Fruit fly (Drosophila melanogaster) whole organism, embryonic: ENCODE measurements around the gene Gyc89Da.
A peak's percentile ranks its signal among the peaks of the same experiment; 100 is the strongest.

Source experiments
- Atf-2 ChIP-seq: fragments of 200-800 bp; sonication (Bioruptor generic); optimal IDR thresholded peaks from 2 replicates; lab custom pipeline; 2016; ENCODE audit warnings: missing biosample characterization, missing genetic modification characterization
- CG10274 ChIP-seq: fragments of 200-800 bp; sonication (Bioruptor generic); optimal IDR thresholded peaks from 3 replicates; lab custom pipeline; 2017; ENCODE audit warnings: missing biosample characterization, mild to moderate bottlenecking, missing genetic modification characterization
- CG10366 ChIP-seq: fragments of 200-800 bp; sonication (Bioruptor generic); IDR thresholded peaks from 2 replicates; pipeline ENCODE4 v1.3.6; 2022; ENCODE audit warnings: missing biosample characterization, missing genetic modification characterization
- CG11085 ChIP-seq: fragments of 200-800 bp; sonication (Bioruptor generic); IDR thresholded peaks from 2 replicates; pipeline ENCODE4 v1.3.6; 2022; ENCODE audit warnings: missing biosample characterization, missing genetic modification characterization
- CG11093 ChIP-seq: fragments of 200-800 bp; sonication (Bioruptor generic); IDR thresholded peaks from 3 replicates; pipeline ENCODE4 v1.3.6; 2022; ENCODE audit warnings: missing biosample characterization, missing genetic modification characterization
- CG12071 ChIP-seq: fragments of 200-800 bp; sonication (Bioruptor generic); optimal IDR thresholded peaks from 3 replicates; lab custom pipeline; 2018; ENCODE audit warnings: missing biosample characterization, mild to moderate bottlenecking, missing genetic modification characterization
- CG14965 ChIP-seq: fragments of 200-800 bp; sonication (Bioruptor generic); optimal IDR thresholded peaks from 2 replicates; lab custom pipeline; 2016; ENCODE audit warnings: missing biosample characterization, missing genetic modification characterization, borderline replicate concordance
- CG18764 ChIP-seq: fragments of 200-800 bp; sonication (Bioruptor generic); optimal IDR thresholded peaks from 3 replicates; lab custom pipeline; 2016; ENCODE audit warnings: missing biosample characterization, missing genetic modification characterization
- CG2678 ChIP-seq: fragments of 200-800 bp; sonication (Bioruptor generic); optimal IDR thresholded peaks from 3 replicates; lab custom pipeline; 2019; ENCODE audit warnings: missing biosample characterization, mild to moderate bottlenecking, missing genetic modification characterization, moderate library complexity
- CG2875 ChIP-seq: fragments of 200-800 bp; sonication (Bioruptor generic); optimal IDR thresholded peaks from 2 replicates; lab custom pipeline; 2017; ENCODE audit warnings: missing biosample characterization, mild to moderate bottlenecking, missing genetic modification characterization, missing genetic modification reagents
- CG31388 ChIP-seq: fragments of 200-800 bp; sonication (Bioruptor generic); optimal IDR thresholded peaks from 2 replicates; lab custom pipeline; 2016; ENCODE audit warnings: missing biosample characterization, missing genetic modification characterization
- CG3163 ChIP-seq: fragments of 200-800 bp; sonication (Bioruptor generic); optimal IDR thresholded peaks from 3 replicates; lab custom pipeline; 2016; ENCODE audit warnings: missing biosample characterization, missing genetic modification characterization
- CG3407 ChIP-seq: fragments of 200-800 bp; sonication (Bioruptor generic); optimal IDR thresholded peaks from 2 replicates; lab custom pipeline; 2018; ENCODE audit warnings: missing biosample characterization, mild to moderate bottlenecking, missing genetic modification characterization
- CG4404 ChIP-seq: fragments of 200-800 bp; sonication (Bioruptor generic); IDR thresholded peaks from 2 replicates; pipeline ENCODE4 v1.3.6; 2022; ENCODE audit warnings: missing biosample characterization, missing genetic modification characterization
- CG5953 ChIP-seq: fragments of 200-800 bp; sonication (Bioruptor generic); IDR thresholded peaks from 2 replicates; pipeline ENCODE4 v1.3.6; 2022; ENCODE audit warnings: missing biosample characterization, missing genetic modification characterization
- CG7372 ChIP-seq: fragments of 200-800 bp; sonication (Bioruptor generic); IDR thresholded peaks from 2 replicates; pipeline ENCODE4 v1.3.6; 2022; ENCODE audit warnings: missing biosample characterization, missing genetic modification characterization
- CG7786 ChIP-seq: fragments of 200-800 bp; sonication (Bioruptor generic); optimal IDR thresholded peaks from 2 replicates; lab custom pipeline; 2016; ENCODE audit warnings: missing biosample characterization, missing genetic modification characterization
- CG9437 ChIP-seq: fragments of 200-800 bp; sonication (Bioruptor generic); optimal IDR thresholded peaks from 2 replicates; lab custom pipeline; 2018; ENCODE audit warnings: missing biosample characterization, mild to moderate bottlenecking, missing genetic modification characterization
- Chrac-16 ChIP-seq: fragments of 200-800 bp; sonication (Bioruptor generic); optimal IDR thresholded peaks from 3 replicates; lab custom pipeline; 2016; ENCODE audit warnings: missing biosample characterization, missing genetic modification characterization
- Ets65A ChIP-seq: fragments of 200-800 bp; sonication (Bioruptor generic); peaks from one replicate; lab custom pipeline; 2016; ENCODE audit warnings: missing biosample characterization, missing genetic modification characterization
- Ets97D ChIP-seq: fragments of 200-800 bp; sonication (Bioruptor generic); optimal IDR thresholded peaks from 3 replicates; lab custom pipeline; 2016; ENCODE audit warnings: missing biosample characterization, missing genetic modification characterization
- H15 ChIP-seq: fragments of 200-800 bp; sonication (Bioruptor generic); IDR thresholded peaks from 3 replicates; pipeline ENCODE4 v1.3.6; 2022; ENCODE audit warnings: missing biosample characterization, missing genetic modification characterization
- HLH4C ChIP-seq: fragments of 200-800 bp; sonication (Bioruptor generic); IDR thresholded peaks from 3 replicates; pipeline ENCODE4 v1.3.6; 2022; ENCODE audit warnings: missing biosample characterization, missing genetic modification characterization; ENCODE audit not compliant: partially characterized antibody
- Hmr ChIP-seq: fragments of 200-800 bp; sonication (Bioruptor generic); optimal IDR thresholded peaks from 3 replicates; lab custom pipeline; 2017; ENCODE audit warnings: mild to moderate bottlenecking, missing biosample characterization, missing genetic modification reagents, missing genetic modification characterization
- Hr39 ChIP-seq: fragments of >200 bp; optimal IDR thresholded peaks from 2 replicates; lab custom pipeline; 2017
- MTF-1 ChIP-seq: fragments of 200-800 bp; sonication (Bioruptor generic); optimal IDR thresholded peaks from 2 replicates; lab custom pipeline; 2018; ENCODE audit warnings: missing biosample characterization, mild to moderate bottlenecking, missing genetic modification characterization, borderline replicate concordance
- Mrtf ChIP-seq: fragments of 200-800 bp; sonication (Bioruptor generic); IDR thresholded peaks from 3 replicates; pipeline ENCODE4 v1.3.6; 2022; ENCODE audit warnings: missing biosample characterization, missing genetic modification characterization
- Opbp ChIP-seq: fragments of 200-800 bp; sonication (Bioruptor generic); IDR thresholded peaks from 3 replicates; pipeline ENCODE4 v1.3.6; 2022; ENCODE audit warnings: missing biosample characterization, missing genetic modification characterization; ENCODE audit not compliant: partially characterized antibody
- Pdp1 ChIP-seq, 2 experiments: fragments of 200-800 bp; sonication (Bioruptor generic); optimal IDR thresholded peaks; 3 replicates each; lab custom pipeline; 2016; ENCODE audit warnings: missing biosample characterization in 2 of 2, missing genetic modification characterization in 2 of 2, mild to moderate bottlenecking in 1 of 2, moderate library complexity in 1 of 2
- Six4 ChIP-seq: fragments of 200-800 bp; sonication (Bioruptor generic); optimal IDR thresholded peaks from 2 replicates; lab custom pipeline; 2016; ENCODE audit warnings: missing biosample characterization, missing genetic modification characterization
- Sox102F ChIP-seq: fragments of 200-800 bp; sonication (Bioruptor generic); optimal IDR thresholded peaks from 2 replicates; lab custom pipeline; 2018; ENCODE audit warnings: missing biosample characterization, mild to moderate bottlenecking, missing genetic modification characterization, moderate library complexity
- Stat92E ChIP-seq, 3 experiments: fragments of >200 bp in 2 of 3; fragments of 200-800 bp in 1 of 3; sonication (Bioruptor generic) in 1 of 3; optimal IDR thresholded peaks; 2 replicates each; lab custom pipeline; 2017 to 2019; ENCODE audit warnings: missing biosample characterization in 3 of 3, missing genetic modification characterization in 3 of 3, mild to moderate bottlenecking in 1 of 3, moderate library complexity in 1 of 3
- Vsx1 ChIP-seq: fragments of 200-800 bp; sonication (Bioruptor generic); optimal IDR thresholded peaks from 2 replicates; lab custom pipeline; 2017; ENCODE audit warnings: missing biosample characterization, mild to moderate bottlenecking, missing genetic modification characterization, missing genetic modification reagents
- bab2 ChIP-seq: fragments of 200-800 bp; sonication (Bioruptor generic); optimal IDR thresholded peaks from 2 replicates; lab custom pipeline; 2016; ENCODE audit warnings: missing biosample characterization, missing genetic modification characterization
- btn ChIP-seq: fragments of 200-800 bp; sonication (Bioruptor generic); optimal IDR thresholded peaks from 2 replicates; lab custom pipeline; 2016; ENCODE audit warnings: missing biosample characterization, missing genetic modification characterization
- cato ChIP-seq: fragments of 200-800 bp; sonication (Bioruptor generic); optimal IDR thresholded peaks from 2 replicates; lab custom pipeline; 2016; ENCODE audit warnings: missing biosample characterization, missing genetic modification characterization, borderline replicate concordance
- ewg ChIP-seq: fragments of 200-800 bp; sonication (Bioruptor generic); optimal IDR thresholded peaks from 3 replicates; lab custom pipeline; 2017; ENCODE audit warnings: mild to moderate bottlenecking, missing biosample characterization, missing genetic modification reagents, missing genetic modification characterization
- fd102C ChIP-seq: fragments of 200-800 bp; sonication (Bioruptor generic); optimal IDR thresholded peaks from 2 replicates; lab custom pipeline; 2018; ENCODE audit warnings: missing biosample characterization, mild to moderate bottlenecking, missing genetic modification characterization, moderate library complexity
- ftz-f1 ChIP-seq: fragments of 200-800 bp; sonication (Bioruptor generic); optimal IDR thresholded peaks from 2 replicates; lab custom pipeline; 2016; ENCODE audit warnings: missing biosample characterization, missing genetic modification characterization
- gro ChIP-seq: fragments of 200-800 bp; sonication (Bioruptor generic); optimal IDR thresholded peaks from 2 replicates; lab custom pipeline; 2016; ENCODE audit warnings: missing biosample characterization, missing genetic modification characterization
- ind ChIP-seq: fragments of 200-800 bp; sonication (Bioruptor generic); optimal IDR thresholded peaks from 3 replicates; lab custom pipeline; 2016; ENCODE audit warnings: missing biosample characterization, missing genetic modification characterization
- insv ChIP-seq, 2 experiments: fragments of 200-800 bp; sonication (Bioruptor generic); optimal IDR thresholded peaks; 3 replicates each; lab custom pipeline; 2016 to 2018; ENCODE audit warnings: missing biosample characterization in 2 of 2, missing genetic modification characterization in 2 of 2
- jigr1 ChIP-seq: fragments of 200-800 bp; sonication (Bioruptor generic); IDR thresholded peaks from 3 replicates; pipeline ENCODE4 v1.3.6; 2022; ENCODE audit warnings: missing biosample characterization, missing genetic modification characterization
- lola ChIP-seq, 3 experiments: fragments of >200 bp in 2 of 3; fragments of 200-800 bp in 1 of 3; sonication (Bioruptor generic) in 1 of 3; optimal IDR thresholded peaks; 2 replicates each; lab custom pipeline; 2017 to 2019; ENCODE audit warnings: missing biosample characterization in 3 of 3, missing genetic modification characterization in 3 of 3, mild to moderate bottlenecking in 1 of 3, moderate library complexity in 1 of 3
- odd ChIP-seq: fragments of 200-800 bp; sonication (Bioruptor generic); optimal IDR thresholded peaks from 2 replicates; lab custom pipeline; 2017; ENCODE audit warnings: missing biosample characterization, mild to moderate bottlenecking, missing genetic modification characterization
- otp ChIP-seq: fragments of 200-800 bp; sonication (Bioruptor generic); IDR thresholded peaks from 3 replicates; pipeline ENCODE4, ENCODE4 v1.3.6; 2022; ENCODE audit warnings: missing biosample characterization, missing genetic modification characterization
- seq ChIP-seq: fragments of 200-800 bp; sonication (Bioruptor generic); IDR thresholded peaks from 2 replicates; pipeline ENCODE4 v1.3.6; 2022; ENCODE audit warnings: missing biosample characterization, missing genetic modification characterization
- sug ChIP-seq: fragments of 200-800 bp; optimal IDR thresholded peaks from 2 replicates; lab custom pipeline; 2019; ENCODE audit warnings: missing biosample characterization, mild to moderate bottlenecking, missing genetic modification characterization, moderate library complexity
- usp ChIP-seq: fragments of >200 bp; optimal IDR thresholded peaks from 2 replicates; lab custom pipeline; 2017; ENCODE audit warnings: missing biosample characterization, missing genetic modification characterization
- zen2 ChIP-seq: fragments of 200-800 bp; sonication (Bioruptor generic); IDR thresholded peaks from 3 replicates; pipeline ENCODE4 v1.3.6; 2022; ENCODE audit warnings: missing biosample characterization, missing genetic modification characterization; ENCODE audit not compliant: partially characterized antibody
- zf30C ChIP-seq: fragments of 200-800 bp; sonication (Bioruptor generic); optimal IDR thresholded peaks from 3 replicates; lab custom pipeline; 2018; ENCODE audit warnings: missing biosample characterization, mild to moderate bottlenecking, missing genetic modification characterization

Gyc89Da gene

DNA sequence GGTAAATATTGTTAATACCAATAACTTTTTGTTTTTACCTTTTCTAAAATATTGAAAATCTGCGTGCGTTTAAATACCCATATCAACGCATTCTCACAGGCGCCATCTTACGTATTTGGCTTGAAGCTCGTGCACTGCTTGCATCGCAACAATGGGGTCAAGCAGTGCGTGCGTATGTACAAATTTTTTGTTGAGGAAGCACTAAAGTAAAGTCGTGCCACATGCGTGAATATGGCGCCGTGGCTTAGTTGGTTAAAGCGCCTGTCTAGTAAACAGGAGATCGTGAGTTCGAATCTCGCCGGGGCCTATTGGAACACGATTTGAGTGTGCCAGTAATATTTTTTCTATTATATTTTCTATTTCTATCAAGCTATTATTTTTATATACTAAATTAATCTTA lies 40.7 kb upstream of the Gyc89Da start (continued):
- peak; percentile 53; the same call in 2 of the 3 replicates for TF ChIP-seq HLH4C (GFP tag; lab: Robert Waterston, UW)
- TF ChIP-seq H15 (GFP tag; lab: Robert Waterston, UW): no peak
- no peak for TF ChIP-seq CG10274 (GFP tag; lab: Kevin White, UChicago)
- TF ChIP-seq Chrac-16: peak; percentile 5
- no peak for TF ChIP-seq insv (GFP tag; optimal IDR thresholded peaks at IDR 0.05; lab: Kevin White, UChicago)
- peak; percentile 11 for TF ChIP-seq ind (GFP tag; lab: Kevin White, UChicago)
- TF ChIP-seq lola (GFP tag; optimal IDR thresholded peaks at IDR 0.05; lab: Kevin White, UChicago): no peak
- no peak for TF ChIP-seq CG31388 (GFP tag; lab: Kevin White, UChicago)
- no peak for TF ChIP-seq sug (tag; lab: Kevin White, UChicago)
- no peak for TF ChIP-seq Hmr
- TF ChIP-seq zen2: peak; percentile 21; the same call in 1 of the 3 replicates
- no peak for TF ChIP-seq Pdp1 (GFP tag; optimal IDR thresholded peaks at IDR 0.05; lab: Kevin White, UChicago)
- peak; percentile 83 for TF ChIP-seq Opbp (GFP tag; lab: Robert Waterston, UW)
- TF ChIP-seq cato (GFP tag; lab: Kevin White, UChicago): no peak
- TF ChIP-seq btn (GFP tag; lab: Kevin White, UChicago): no peak
- no peak for TF ChIP-seq bab2 (GFP tag; lab: Kevin White, UChicago)
- no peak for TF ChIP-seq Vsx1
- TF ChIP-seq Sox102F: peak; percentile 46
- TF ChIP-seq CG4404 (GFP tag; lab: Robert Waterston, UW): no peak
- TF ChIP-seq fd102C: peak; percentile 27
- TF ChIP-seq jigr1: no peak
- no peak for TF ChIP-seq CG11085 (GFP tag; lab: Robert Waterston, UW)
- peak; percentile 94 for TF ChIP-seq Ets65A
- no peak for TF ChIP-seq CG14965 (GFP tag; lab: Kevin White, UChicago)
- no peak for TF ChIP-seq zf30C (GFP tag; lab: Kevin White, UChicago)
- peak; percentile 12 for TF ChIP-seq ftz-f1 (GFP tag; lab: Kevin White, UChicago)
- peak; percentile 55 for TF ChIP-seq MTF-1 (GFP tag; lab: Kevin White, UChicago)
- TF ChIP-seq odd: no peak
- TF ChIP-seq Stat92E (GFP tag; optimal IDR thresholded peaks at IDR 0.05; lab: Kevin White, UChicago): peak in 1 of 3 experiments; percentile 89
- TF ChIP-seq Six4 (GFP tag; lab: Kevin White, UChicago): no peak
- TF ChIP-seq CG7372 (GFP tag; lab: Robert Waterston, UW): no peak
- TF ChIP-seq CG18764: peak; percentile 9
- no peak for TF ChIP-seq seq (GFP tag; lab: Robert Waterston, UW)
- no peak for TF ChIP-seq CG11093 (GFP tag; lab: Robert Waterston, UW)
- TF ChIP-seq CG5953 (GFP tag; lab: Robert Waterston, UW): no peak
- no peak for TF ChIP-seq CG9437 (GFP tag; lab: Kevin White, UChicago)
- no peak for TF ChIP-seq CG2678 (tag; lab: Kevin White, UChicago)
- peak; percentile 71 for TF ChIP-seq gro (GFP tag; lab: Kevin White, UChicago)
- peak; percentile 55 for TF ChIP-seq CG3163
- no peak; the same call in 2 of the 3 replicates for TF ChIP-seq Mrtf
- TF ChIP-seq Hr39 (lab: Kevin White, UChicago): no peak
- 0 out of 3 replicates have a peak, but pooled peaks have one; percentile 28 for TF ChIP-seq otp (GFP tag; lab: Robert Waterston, UW)
- TF ChIP-seq CG7786 (GFP tag; lab: Kevin White, UChicago): no peak
- TF ChIP-seq CG12071 (GFP tag; lab: Kevin White, UChicago): peak; percentile 26
- peak; percentile 40 for TF ChIP-seq Ets97D
- peak; percentile 20 for TF ChIP-seq CG2875 (GFP tag; lab: Kevin White, UChicago)
- peak; percentile 11 for TF ChIP-seq ewg (GFP tag; lab: Kevin White, UChicago)
- TF ChIP-seq CG3407: peak; percentile 1
- TF ChIP-seq CG10366 (GFP tag; lab: Robert Waterston, UW): 0 out of 2 replicates have a peak, but pooled peaks have one; percentile 20
- peak; percentile 6 for TF ChIP-seq Atf-2 (GFP tag; lab: Kevin White, UChicago)
- no peak for TF ChIP-seq usp (GFP tag; lab: Kevin White, UChicago)
